Worm (Caenorhabditis elegans) whole organism, L4 larva: ENCODE data around the gene gap-1.

Experiments
- daf-19 ChIP-seq: fragments of 200-800 bp; sonication (Bioruptor generic); conservative IDR thresholded peaks from 2 replicates; pipeline ENCODE4 v1.3.6; 2022; ENCODE audit warnings: missing genetic modification characterization, missing compliant biosample characterization
- gei-8 ChIP-seq: fragments of 200-800 bp; sonication (Bioruptor generic); optimal IDR thresholded peaks from 2 replicates; lab custom pipeline; 2018; ENCODE audit warnings: mild to moderate bottlenecking, missing genetic modification characterization, missing compliant biosample characterization
- hlh-11 ChIP-seq: fragments of 200-800 bp; sonication (Bioruptor generic); optimal IDR thresholded peaks from 2 replicates; lab custom pipeline; 2018; ENCODE audit warnings: mild to moderate bottlenecking, missing genetic modification characterization, missing compliant biosample characterization
- lin-1 ChIP-seq: fragments of 200-800 bp; sonication (Bioruptor generic); IDR thresholded peaks from 2 replicates; pipeline ENCODE4 v1.3.6; 2022; ENCODE audit warnings: missing genetic modification reagents, missing genetic modification characterization, missing compliant biosample characterization
- nhr-76 ChIP-seq: fragments of 150-350 bp; optimal IDR thresholded peaks from 2 replicates; lab custom pipeline; 2014; ENCODE audit warnings: missing biosample characterization, missing genetic modification characterization
- pqm-1 ChIP-seq: sonication (generic microtip); optimal IDR thresholded peaks from 2 replicates; lab custom pipeline; 2017; ENCODE audit warnings: missing biosample characterization, missing genetic modification characterization
- zag-1 ChIP-seq: fragments of 150-350 bp; optimal IDR thresholded peaks from 2 replicates; lab custom pipeline; 2014; ENCODE audit warnings: missing biosample characterization, missing genetic modification characterization

DNA sequence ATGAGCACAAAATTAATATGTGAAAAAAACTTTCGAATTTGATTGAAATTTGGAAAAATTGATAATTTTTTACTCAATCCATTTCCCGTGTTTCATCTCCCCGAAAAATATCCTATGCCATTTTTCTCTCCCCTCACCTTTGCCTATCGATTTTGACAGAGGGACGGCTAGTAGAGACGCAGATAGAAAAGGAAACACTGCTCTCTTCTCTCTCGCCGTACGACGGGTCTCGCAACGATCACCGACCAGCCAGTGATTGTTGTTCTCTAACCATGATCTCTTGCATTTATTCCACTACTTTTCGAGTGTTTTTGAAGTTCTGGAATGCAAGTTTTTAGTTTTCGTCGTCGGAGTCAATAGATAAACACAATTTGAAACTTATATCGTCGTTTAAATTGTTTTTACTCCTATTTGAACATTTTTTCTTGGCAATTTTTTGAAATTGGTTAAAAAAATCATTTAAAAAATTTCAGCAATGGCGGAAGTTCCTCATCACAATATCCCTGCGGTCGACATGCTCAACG lies 45.2 kb downstream of the gap-1 start, which contains the start of gene vha-15:
- TF ChIP-seq lin-1 (GFP tag; lab: Robert Waterston, UW) (no peak), nhr-76 (tag; lab: Kevin White, UChicago) (no peak), pqm-1 (peak; percentile 60), hlh-11 (tag; lab: Kevin White, UChicago) (peak; percentile 81), zag-1 (no peak), daf-19 (no peak), gei-8 (no peak)
